Fruit fly (Drosophila melanogaster): ENCODE data around the gene Tao.

Gene Tao

dm6 chrX:19604997-19605396 is 25.4 kb upstream of the Tao start, which contains the start of gene CG14207:
CG14207 (plus strand) TSS chrX:19605199.
- TF ChIP-seq CG16779 (tag; optimal IDR thresholded peaks at IDR 0.05) (peak; percentile 29), Ets21C (GFP tag; optimal IDR thresholded peaks at IDR 0.05) (no peak), fd59A (GFP tag; optimal IDR thresholded peaks at IDR 0.05) (no peak), esn (GFP tag; optimal IDR thresholded peaks at IDR 0.05) (peak; percentile 19), CG1621 (tag; optimal IDR thresholded peaks at IDR 0.05) (no peak), Sox15 (GFP tag; optimal IDR thresholded peaks at IDR 0.05) (no peak), vri (GFP tag; optimal IDR thresholded peaks at IDR 0.05) (peak; percentile 50), CG4318 (GFP tag; optimal IDR thresholded peaks at IDR 0.05) (no peak), CG15336 (GFP tag; IDR thresholded peaks at IDR 0.05) (no peak), CG10669 (GFP tag; optimal IDR thresholded peaks at IDR 0.05) (no peak), CG7368 (GFP tag; optimal IDR thresholded peaks at IDR 0.05) (no peak), CG8632 (GFP tag; optimal IDR thresholded peaks at IDR 0.05) (no peak), CG6808 (GFP tag; optimal IDR thresholded peaks at IDR 0.05) (peak; percentile 31), Sox14 (GFP tag; optimal IDR thresholded peaks at IDR 0.05) (peak; percentile 34), cyc (GFP tag; optimal IDR thresholded peaks at IDR 0.05) (no peak), Eip75B (GFP tag; optimal IDR thresholded peaks at IDR 0.05) (no peak), Blimp-1 (GFP tag; optimal IDR thresholded peaks at IDR 0.05) (no peak), CG3919 (GFP tag; optimal IDR thresholded peaks at IDR 0.05) (peak; percentile 2), fd85E (GFP tag; optimal IDR thresholded peaks at IDR 0.05) (no peak), dac (GFP tag; optimal IDR thresholded peaks at IDR 0.05) (no peak), CG31627 (GFP tag; optimal IDR thresholded peaks at IDR 0.05) (no peak), CG11762 (GFP tag; optimal IDR thresholded peaks at IDR 0.05; ENCODE audit: insufficient read depth) (no peak), topi (GFP tag; optimal IDR thresholded peaks at IDR 0.05) (no peak), acj6 (GFP tag; optimal IDR thresholded peaks at IDR 0.05) (no peak), fkh (GFP tag; optimal IDR thresholded peaks at IDR 0.05) (no peak), lz (GFP tag; optimal IDR thresholded peaks at IDR 0.05) (no peak), Sox102F (GFP tag; optimal IDR thresholded peaks at IDR 0.05) (peak; percentile 11), ss (GFP tag; optimal IDR thresholded peaks at IDR 0.05) (peak; percentile 2 to 10), Met (GFP tag; optimal IDR thresholded peaks at IDR 0.05) (peak; percentile 3), CG11294 (GFP tag; IDR thresholded peaks at IDR 0.05) (no peak), spab (GFP tag; optimal IDR thresholded peaks at IDR 0.05) (no peak), Eip93F (GFP tag; optimal IDR thresholded peaks at IDR 0.05) (no peak), OdsH (GFP tag; optimal IDR thresholded peaks at IDR 0.05) (no peak), CG6854 (GFP tag; optimal IDR thresholded peaks at IDR 0.05) (no peak), Eip78C (GFP tag) (peak; percentile 66), CG10631 (GFP tag; optimal IDR thresholded peaks at IDR 0.05) (no peak), CG8319 (GFP tag; optimal IDR thresholded peaks at IDR 0.05) (no peak), svp (GFP tag) (no peak), Hr4 (GFP tag; optimal IDR thresholded peaks at IDR 0.05) (no peak), achi (GFP tag; optimal IDR thresholded peaks at IDR 0.05) (no peak), dsx (GFP tag; optimal IDR thresholded peaks at IDR 0.05; ENCODE audit: poor library complexity, severe bottlenecking) (no peak), net (GFP tag; optimal IDR thresholded peaks at IDR 0.05) (no peak), salr (GFP tag; optimal IDR thresholded peaks at IDR 0.05) (no peak), CG6163 (GFP tag; IDR thresholded peaks at IDR 0.05) (peak; percentile 47; the same call in 1 of the 3 replicates), CG11902 (GFP tag; optimal IDR thresholded peaks at IDR 0.05) (no peak), pdm3 (GFP tag; optimal IDR thresholded peaks at IDR 0.05) (no peak), eg (GFP tag; IDR thresholded peaks at IDR 0.05) (peak; percentile 28; the same call in 1 of the 3 replicates), CG6792 (GFP tag; optimal IDR thresholded peaks at IDR 0.05) (no peak), CG3032 (tag; optimal IDR thresholded peaks at IDR 0.05) (peak; percentile 0), Lpt (GFP tag; optimal IDR thresholded peaks at IDR 0.05) (no peak), Hr38 (GFP tag; optimal IDR thresholded peaks at IDR 0.05) (no peak), Hr39 (GFP tag; optimal IDR thresholded peaks at IDR 0.05) (no peak)
